Fruit fly (Drosophila melanogaster) whole organism, pupa: Measurements from ENCODE around the gene Sps2.

Experiments
- CG17806 ChIP-seq: fragments of 200-800 bp; sonication (Bioruptor generic); optimal IDR thresholded peaks from 2 replicates; lab custom pipeline; 2018; ENCODE audit warnings: missing biosample characterization, mild to moderate bottlenecking, missing genetic modification characterization, moderate library complexity
- CG34367 ChIP-seq: fragments of 200-800 bp; sonication (Bioruptor generic); optimal IDR thresholded peaks from 2 replicates; lab custom pipeline; 2018; ENCODE audit warnings: missing biosample characterization, mild to moderate bottlenecking, missing genetic modification characterization
- CG8159 ChIP-seq: fragments of 200-800 bp; sonication (Bioruptor generic); optimal IDR thresholded peaks from 3 replicates; lab custom pipeline; 2018; ENCODE audit warnings: missing biosample characterization, mild to moderate bottlenecking, missing genetic modification characterization, moderate library complexity
- CG8301 ChIP-seq: fragments of 200-800 bp; sonication (Bioruptor generic); optimal IDR thresholded peaks from 2 replicates; lab custom pipeline; 2018; ENCODE audit warnings: missing biosample characterization, mild to moderate bottlenecking, missing genetic modification characterization
- Snoo ChIP-seq: fragments of 200-800 bp; sonication (Bioruptor generic); optimal IDR thresholded peaks from 3 replicates; lab custom pipeline; 2017; ENCODE audit warnings: missing biosample characterization, mild to moderate bottlenecking, missing genetic modification characterization, inconsistent platforms
- rn ChIP-seq: fragments of 200-800 bp; sonication (Bioruptor generic); IDR thresholded peaks from 2 replicates; pipeline ENCODE4 v1.3.6; 2022; ENCODE audit warnings: missing biosample characterization, missing genetic modification characterization

- no peak for TF ChIP-seq rn (GFP tag; lab: Robert Waterston, UW)
- no peak for TF ChIP-seq Snoo
- no peak for TF ChIP-seq CG8159 (tag; lab: Kevin White, UChicago)
- TF ChIP-seq CG34367 (tag; lab: Kevin White, UChicago), result no peak
- TF ChIP-seq CG17806, result no peak
- no peak for TF ChIP-seq CG8301 (tag; lab: Kevin White, UChicago)
Measured at dm6 chr2L:10364229-10364628, 21.8 kb downstream of the Sps2 start, which contains the start of gene lft.
